Worm (Caenorhabditis elegans) whole organism, young adult: Measurements from ENCODE around the gene F55C9.11.

Experiments used
- F49E8.2 ChIP-seq: sonication (generic microtip); optimal IDR thresholded peaks from 3 replicates; lab custom pipeline; 2017; ENCODE audit warnings: missing genetic modification characterization, mild to moderate bottlenecking, missing compliant biosample characterization, antibody characterized with exemption, moderate library complexity; ENCODE audit not compliant: insufficient read depth
- ccch-3 ChIP-seq: fragments of 200-800 bp; sonication (Bioruptor generic); optimal IDR thresholded peaks from 2 replicates; lab custom pipeline; 2018; ENCODE audit warnings: mild to moderate bottlenecking, missing genetic modification characterization, missing compliant biosample characterization
- ekl-4 ChIP-seq: fragments of 200-800 bp; sonication (Bioruptor generic); IDR thresholded peaks from 2 replicates; pipeline ENCODE4 v1.3.6; 2022; ENCODE audit warnings: missing genetic modification reagents, missing genetic modification characterization, missing compliant biosample characterization
- lin-40 ChIP-seq: sonication (generic microtip); optimal IDR thresholded peaks from 2 replicates; lab custom pipeline; 2016; ENCODE audit warnings: missing genetic modification characterization, mild to moderate bottlenecking, missing compliant biosample characterization, missing genotype, missing genetic modification reagents

- TF ChIP-seq ekl-4 (GFP tag; lab: Robert Waterston, UW) (no peak), F49E8.2 (tag; lab: Kevin White, UChicago) (no peak), ccch-3 (no peak), lin-40 (no peak)
Measured at ce11 chrV:19354506-19354905, 45.0 kb upstream of the F55C9.11 start.
